Worm (Caenorhabditis elegans) whole organism, young adult: Measurements from ENCODE around the gene idpp-6.

ENCODE experiments used
- B0336.3 ChIP-seq: fragments of 200-800 bp; sonication (Bioruptor generic); IDR thresholded peaks from 2 replicates; pipeline ENCODE4 v1.3.6; 2022; ENCODE audit warnings: missing genetic modification characterization, missing compliant biosample characterization
- C06A6.2 ChIP-seq: fragments of 200-800 bp; sonication (Bioruptor generic); conservative IDR thresholded peaks from 2 replicates; pipeline ENCODE4 v1.3.6; 2022; ENCODE audit warnings: missing genetic modification characterization, missing compliant biosample characterization
- C17E4.6 ChIP-seq: fragments of 200-800 bp; sonication (Bioruptor generic); IDR thresholded peaks from 2 replicates; pipeline ENCODE4 v1.3.6; 2022; ENCODE audit warnings: missing genetic modification reagents, missing genetic modification characterization, missing compliant biosample characterization
- F57A8.1 ChIP-seq: fragments of 200-800 bp; sonication (Bioruptor generic); optimal IDR thresholded peaks from 2 replicates; lab custom pipeline; 2018; ENCODE audit warnings: mild to moderate bottlenecking, missing genetic modification characterization, moderate library complexity, missing compliant biosample characterization
- K11D2.4 ChIP-seq: fragments of 200-800 bp; sonication (Bioruptor generic); IDR thresholded peaks from 2 replicates; pipeline ENCODE4 v1.3.6; 2022; ENCODE audit warnings: missing genetic modification reagents, missing genetic modification characterization, missing compliant biosample characterization
- K12H6.12 ChIP-seq: fragments of 200-800 bp; sonication (Bioruptor generic); optimal IDR thresholded peaks from 2 replicates; lab custom pipeline; 2018; ENCODE audit warnings: mild to moderate bottlenecking, missing genetic modification characterization, missing compliant biosample characterization
- akir-1 ChIP-seq: fragments of 200-800 bp; sonication (Bioruptor generic); optimal IDR thresholded peaks from 2 replicates; lab custom pipeline; 2018; ENCODE audit warnings: mild to moderate bottlenecking, missing genetic modification characterization, moderate library complexity, missing compliant biosample characterization
- ama-1 ChIP-seq, 3 experiments: fragments of 150-350 bp in 1 of 3; sonication (generic microtip) in 2 of 3; optimal IDR thresholded peaks; 2 replicates each; lab custom pipeline; 2014 to 2018; ENCODE audit warnings: missing biosample characterization in 2 of 3, missing genetic modification characterization in 2 of 3, missing genetic modification reagents in 2 of 3
- aptf-3 ChIP-seq: fragments of 200-800 bp; sonication (Bioruptor generic); IDR thresholded peaks from 2 replicates; pipeline ENCODE4 v1.3.6; 2022; ENCODE audit warnings: missing genetic modification characterization, missing compliant biosample characterization
- attf-6 ChIP-seq: fragments of 200-800 bp; sonication (Bioruptor generic); IDR thresholded peaks from 2 replicates; pipeline ENCODE4 v1.3.6; 2022; ENCODE audit warnings: missing genetic modification reagents, missing genetic modification characterization, missing compliant biosample characterization
- bed-1 ChIP-seq: fragments of 200-800 bp; sonication (Bioruptor generic); IDR thresholded peaks from 2 replicates; pipeline ENCODE4 v1.3.6; 2022; ENCODE audit warnings: missing genetic modification reagents, missing genetic modification characterization, missing compliant biosample characterization
- cebp-1 ChIP-seq, 2 experiments: fragments of 200-800 bp in 1 of 2; sonication (Bioruptor generic) in 1 of 2; sonication (generic microtip) in 1 of 2; IDR thresholded peaks in 1 of 2; optimal IDR thresholded peaks in 1 of 2; 2 replicates each; pipeline versions ENCODE4 v1.3.6 to Lab custom; 2017 to 2022; ENCODE audit warnings: missing compliant biosample characterization in 2 of 2, missing genetic modification characterization in 2 of 2, mild to moderate bottlenecking in 1 of 2, missing genetic modification reagents in 1 of 2, moderate library complexity in 1 of 2
- ceh-27 ChIP-seq: fragments of 200-800 bp; sonication (Bioruptor generic); optimal IDR thresholded peaks from 2 replicates; lab custom pipeline; 2018; ENCODE audit warnings: mild to moderate bottlenecking, missing genetic modification characterization, moderate library complexity, missing compliant biosample characterization
- ceh-58 ChIP-seq: fragments of 200-800 bp; sonication (Bioruptor generic); IDR thresholded peaks from 2 replicates; pipeline ENCODE4 v1.3.6; 2022; ENCODE audit warnings: missing genetic modification characterization, missing compliant biosample characterization
- ceh-79 ChIP-seq: sonication (generic microtip); optimal IDR thresholded peaks from 2 replicates; lab custom pipeline; 2017; ENCODE audit warnings: mild to moderate bottlenecking, missing genetic modification characterization, missing compliant biosample characterization
- chd-7 ChIP-seq: sonication (generic microtip); optimal IDR thresholded peaks from 2 replicates; lab custom pipeline; 2016; ENCODE audit warnings: mild to moderate bottlenecking, missing genetic modification characterization, moderate library complexity, missing compliant biosample characterization
- egl-18 ChIP-seq: fragments of 200-800 bp; sonication (Bioruptor generic); IDR thresholded peaks from 2 replicates; pipeline ENCODE4 v1.3.6; 2022; ENCODE audit warnings: missing genetic modification reagents, missing genetic modification characterization, missing compliant biosample characterization
- egl-44 ChIP-seq: fragments of 200-800 bp; sonication (Bioruptor generic); IDR thresholded peaks from 2 replicates; pipeline ENCODE4 v1.3.6; 2022; ENCODE audit warnings: missing genetic modification reagents, missing genetic modification characterization, missing compliant biosample characterization
- ekl-4 ChIP-seq: fragments of 200-800 bp; sonication (Bioruptor generic); IDR thresholded peaks from 2 replicates; pipeline ENCODE4 v1.3.6; 2022; ENCODE audit warnings: missing genetic modification reagents, missing genetic modification characterization, missing compliant biosample characterization
- ets-4 ChIP-seq: fragments of 200-800 bp; sonication (Bioruptor generic); optimal IDR thresholded peaks from 2 replicates; lab custom pipeline; 2018; ENCODE audit warnings: mild to moderate bottlenecking, missing genetic modification characterization, missing compliant biosample characterization
- fkh-3 ChIP-seq: sonication (generic microtip); optimal IDR thresholded peaks from 2 replicates; lab custom pipeline; 2016; ENCODE audit warnings: mild to moderate bottlenecking, missing genetic modification characterization, missing compliant biosample characterization
- hlh-12 ChIP-seq: sonication (generic microtip); optimal IDR thresholded peaks from 2 replicates; lab custom pipeline; 2016; ENCODE audit warnings: missing genetic modification characterization, missing compliant biosample characterization
- hmg-20 ChIP-seq: fragments of 200-800 bp; sonication (Bioruptor generic); IDR thresholded peaks from 2 replicates; pipeline ENCODE4 v1.3.6; 2022; ENCODE audit warnings: missing genetic modification reagents, missing genetic modification characterization, missing compliant biosample characterization
- lin-40 ChIP-seq: sonication (generic microtip); optimal IDR thresholded peaks from 2 replicates; lab custom pipeline; 2016; ENCODE audit warnings: missing genetic modification characterization, mild to moderate bottlenecking, missing compliant biosample characterization, missing genotype, missing genetic modification reagents
- lin-54 ChIP-seq: fragments of 200-800 bp; sonication (Bioruptor generic); optimal IDR thresholded peaks from 2 replicates; lab custom pipeline; 2018; ENCODE audit warnings: mild to moderate bottlenecking, missing genetic modification characterization, missing compliant biosample characterization
- mcd-1 ChIP-seq: fragments of 200-800 bp; sonication (Bioruptor generic); IDR thresholded peaks from 2 replicates; pipeline ENCODE4 v1.3.6; 2022; ENCODE audit warnings: missing genetic modification reagents, missing genetic modification characterization, missing compliant biosample characterization
- mxl-1 ChIP-seq: sonication (generic microtip); optimal IDR thresholded peaks from 2 replicates; lab custom pipeline; 2016; ENCODE audit warnings: missing genetic modification characterization, missing compliant biosample characterization
- nhr-179 ChIP-seq: sonication (generic microtip); optimal IDR thresholded peaks from 2 replicates; lab custom pipeline; 2016; ENCODE audit warnings: mild to moderate bottlenecking, missing genetic modification characterization, missing compliant biosample characterization
- nhr-27 ChIP-seq: fragments of 200-800 bp; sonication (Bioruptor generic); optimal IDR thresholded peaks from 2 replicates; lab custom pipeline; 2018; ENCODE audit warnings: mild to moderate bottlenecking, missing genetic modification characterization, moderate library complexity, missing compliant biosample characterization
- nhr-90 ChIP-seq: sonication (generic microtip); optimal IDR thresholded peaks from 2 replicates; lab custom pipeline; 2016; ENCODE audit warnings: missing genotype, mild to moderate bottlenecking, missing genetic modification characterization, missing compliant biosample characterization
- pbrm-1 ChIP-seq: fragments of 200-800 bp; sonication (Bioruptor generic); IDR thresholded peaks from 2 replicates; pipeline ENCODE4 v1.3.6; 2022; ENCODE audit warnings: missing genetic modification reagents, missing genetic modification characterization, missing compliant biosample characterization
- pha-4 ChIP-seq: fragments of 150-350 bp; sonication (generic microtip); optimal IDR thresholded peaks from 2 replicates; lab custom pipeline; 2014; ENCODE audit warnings: missing biosample characterization, missing genetic modification reagents, missing genetic modification characterization
- rec-8 ChIP-seq, 2 experiments: sonication (generic microtip); optimal IDR thresholded peaks; 2 replicates each; lab custom pipeline; 2016; ENCODE audit warnings: mild to moderate bottlenecking in 2 of 2, missing genetic modification characterization in 2 of 2, missing genetic modification reagents in 2 of 2, missing genotype in 2 of 2, missing biosample characterization in 1 of 2, missing compliant biosample characterization in 1 of 2, moderate library complexity in 1 of 2
- rpc-1 ChIP-seq, 2 experiments: fragments of 150-350 bp in 1 of 2; sonication (generic microtip) in 1 of 2; optimal IDR thresholded peaks; 2 replicates each; lab custom pipeline; 2014 to 2018; ENCODE audit warnings: missing biosample characterization in 1 of 2, missing genetic modification characterization in 1 of 2, missing genetic modification reagents in 1 of 2, missing genotype in 1 of 2
- snpc-1.1 ChIP-seq: sonication (generic microtip); optimal IDR thresholded peaks from 2 replicates; lab custom pipeline; 2017; ENCODE audit warnings: missing genetic modification characterization, mild to moderate bottlenecking, missing compliant biosample characterization, antibody characterized with exemption, moderate library complexity, missing genotype, missing genetic modification reagents; ENCODE audit not compliant: insufficient read depth
- snpc-1.3 ChIP-seq: sonication (generic microtip); optimal IDR thresholded peaks from 2 replicates; lab custom pipeline; 2017; ENCODE audit warnings: missing genetic modification characterization, mild to moderate bottlenecking, missing compliant biosample characterization, antibody characterized with exemption, moderate library complexity, missing genotype, missing genetic modification reagents; ENCODE audit not compliant: insufficient read depth
- snpc-4 ChIP-seq, 5 experiments: fragments of 150-350 bp in 1 of 5; sonication (generic microtip) in 4 of 5; optimal IDR thresholded peaks; 2 replicates each; lab custom pipeline; 2014 to 2018; ENCODE audit warnings: missing genetic modification characterization in 5 of 5, missing biosample characterization in 3 of 5, antibody characterized with exemption in 2 of 5, mild to moderate bottlenecking in 2 of 5, missing compliant biosample characterization in 2 of 5, missing genotype in 2 of 5, moderate library complexity in 2 of 5, missing genetic modification reagents in 1 of 5
- sptf-2 ChIP-seq: fragments of 200-800 bp; sonication (Bioruptor generic); optimal IDR thresholded peaks from 2 replicates; lab custom pipeline; 2018; ENCODE audit warnings: mild to moderate bottlenecking, missing genetic modification characterization, missing compliant biosample characterization
- tbp1 ChIP-seq: fragments of 200-800 bp; sonication (Bioruptor generic); optimal IDR thresholded peaks from 2 replicates; lab custom pipeline; 2018; ENCODE audit warnings: mild to moderate bottlenecking, missing genetic modification characterization, missing compliant biosample characterization
- tlf-1 ChIP-seq: fragments of 200-800 bp; sonication (Bioruptor generic); optimal IDR thresholded peaks from 2 replicates; lab custom pipeline; 2018; ENCODE audit warnings: mild to moderate bottlenecking, missing genetic modification characterization, missing compliant biosample characterization
- unc-62 ChIP-seq: fragments of 150-350 bp; optimal IDR thresholded peaks from 2 replicates; lab custom pipeline; 2014; ENCODE audit warnings: missing biosample characterization, missing genetic modification reagents, missing genetic modification characterization
- zfh-2 ChIP-seq: fragments of 200-800 bp; sonication (Bioruptor generic); conservative IDR thresholded peaks from 2 replicates; pipeline ENCODE4 v1.3.6; 2022; ENCODE audit warnings: missing genetic modification reagents, missing genetic modification characterization, missing compliant biosample characterization
- ztf-25 ChIP-seq: fragments of 200-800 bp; sonication (Bioruptor generic); IDR thresholded peaks from 2 replicates; pipeline ENCODE4 v1.3.6; 2022; ENCODE audit warnings: missing genetic modification reagents, missing genetic modification characterization, missing compliant biosample characterization
- ztf-26 ChIP-seq: sonication (generic microtip); optimal IDR thresholded peaks from 2 replicates; lab custom pipeline; 2017; ENCODE audit warnings: missing genetic modification characterization, missing compliant biosample characterization
- ztf-28 ChIP-seq: fragments of 200-800 bp; sonication (Bioruptor generic); IDR thresholded peaks from 2 replicates; pipeline ENCODE4 v1.3.6; 2022; ENCODE audit warnings: missing genetic modification reagents, missing genetic modification characterization, missing compliant biosample characterization

Gene idpp-6

DNA sequence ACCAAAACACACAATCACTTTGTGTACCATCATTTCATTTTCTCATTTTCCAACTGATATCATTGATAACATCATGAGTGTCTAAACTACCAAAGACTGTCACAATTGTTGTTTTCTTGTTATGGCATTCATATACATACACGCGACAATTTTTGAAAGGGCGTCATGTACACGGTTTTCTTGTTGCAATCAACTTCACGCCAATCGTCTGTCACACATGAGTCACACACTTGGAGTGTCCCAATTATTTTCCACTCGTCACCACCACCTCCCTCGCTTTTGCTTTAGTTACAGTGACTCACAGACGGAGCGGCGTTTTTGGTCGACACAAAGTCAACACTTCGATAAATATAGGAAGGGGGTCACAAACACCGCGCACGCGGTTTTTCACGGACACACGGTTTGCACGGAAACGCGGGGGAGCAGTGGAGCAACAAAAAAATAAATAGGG is 35.0 kb upstream of the idpp-6 start (continued):
- TF ChIP-seq rec-8 (tag; optimal IDR thresholded peaks at IDR 0.05; lab: Kevin White, UChicago) = no peak
- TF ChIP-seq ekl-4 = no peak
- TF ChIP-seq tbp1 (GFP tag; lab: Kevin White, UChicago) = peak; percentile 36
- peak; percentile 47 for TF ChIP-seq C06A6.2
- TF ChIP-seq nhr-27 = no peak
- no peak for TF ChIP-seq cebp-1 (GFP tag; IDR thresholded peaks at IDR 0.05; lab: Robert Waterston, UW)
- TF ChIP-seq cebp-1 (tag; optimal IDR thresholded peaks at IDR 0.05; lab: Kevin White, UChicago) = peak; percentile 72
- peak; percentile 28 for TF ChIP-seq tlf-1 (GFP tag; lab: Kevin White, UChicago)
- no peak for TF ChIP-seq egl-44 (GFP tag; lab: Robert Waterston, UW)
- TF ChIP-seq unc-62 (GFP tag; lab: Kevin White, UChicago) = peak; percentile 77
- no peak for TF ChIP-seq nhr-179
- TF ChIP-seq lin-40 (tag; lab: Kevin White, UChicago) = peak; percentile 61
- no peak for TF ChIP-seq snpc-1.3 (tag; lab: Kevin White, UChicago)
- peak; percentile 38 for TF ChIP-seq nhr-90
- TF ChIP-seq hmg-20 = no peak
- TF ChIP-seq sptf-2 = no peak
- peak; percentile 26 for TF ChIP-seq ceh-27 (GFP tag; lab: Kevin White, UChicago)
- TF ChIP-seq snpc-4 (GFP tag; optimal IDR thresholded peaks at IDR 0.05; lab: Kevin White, UChicago) = no peak
- peak in 1 of 4 experiments; percentile 3 for TF ChIP-seq snpc-4 (tag; optimal IDR thresholded peaks at IDR 0.05; lab: Kevin White, UChicago)
- TF ChIP-seq K12H6.12 (tag; lab: Kevin White, UChicago) = peak; percentile 3
- no peak for TF ChIP-seq bed-1 (GFP tag; lab: Robert Waterston, UW)
- peak; percentile 56 for TF ChIP-seq chd-7 (tag; lab: Kevin White, UChicago)
- TF ChIP-seq ztf-26 (tag; lab: Kevin White, UChicago) = peak; percentile 7
- TF ChIP-seq zfh-2 = peak; percentile 68
- TF ChIP-seq snpc-1.1 (tag; lab: Kevin White, UChicago) = no peak
- TF ChIP-seq attf-6 (GFP tag; lab: Robert Waterston, UW) = no peak
- TF ChIP-seq K11D2.4 = 0 out of 2 replicates have a peak, but pooled peaks have one; percentile 16
- TF ChIP-seq C17E4.6 (GFP tag; lab: Robert Waterston, UW) = no peak
- no peak for TF ChIP-seq aptf-3 (GFP tag; lab: Robert Waterston, UW)
- peak; percentile 40; the same call in 1 of the 2 replicates for TF ChIP-seq B0336.3
- peak; percentile 17 for TF ChIP-seq pha-4
- peak; percentile 62 for TF ChIP-seq ets-4 (GFP tag; lab: Kevin White, UChicago)
- TF ChIP-seq rpc-1 (optimal IDR thresholded peaks at IDR 0.05; lab: Kevin White, UChicago) = no peak
- no peak for TF ChIP-seq rpc-1 (tag; optimal IDR thresholded peaks at IDR 0.05; lab: Kevin White, UChicago)
- TF ChIP-seq akir-1 (GFP tag; lab: Kevin White, UChicago) = no peak

DNA sequence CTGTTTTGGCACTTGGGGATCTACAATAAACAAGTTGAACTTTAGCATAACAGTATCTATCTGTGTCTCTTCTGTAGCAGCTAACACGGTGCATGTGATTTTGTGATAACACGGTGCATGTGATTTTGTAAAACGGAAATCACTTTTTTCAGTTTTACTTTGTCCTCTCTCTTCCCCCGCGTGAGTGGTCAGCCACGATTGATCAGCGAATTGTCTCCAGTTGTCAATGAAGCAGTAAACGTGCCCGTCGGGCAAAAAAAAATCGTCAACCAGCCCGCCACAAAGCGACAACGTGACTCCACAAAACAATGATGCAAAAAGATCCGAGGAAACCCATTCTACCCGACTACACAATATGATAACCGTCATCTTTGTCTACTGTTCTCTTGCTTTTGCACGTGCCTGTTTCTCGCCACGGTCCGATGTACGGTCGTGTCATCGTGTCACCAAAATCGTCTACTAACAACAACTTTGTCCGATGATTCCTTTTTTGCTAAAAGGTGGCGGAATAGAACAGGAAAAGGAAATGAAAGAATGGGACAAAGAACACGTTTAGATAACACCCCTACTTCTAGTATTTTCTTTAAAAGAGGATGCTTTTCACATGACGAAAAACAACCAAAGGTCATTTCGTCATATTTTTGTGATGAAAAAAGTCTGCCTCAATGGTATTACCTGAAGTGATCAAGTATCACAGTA is 33.7 kb upstream of the idpp-6 start:
- TF ChIP-seq ama-1 (optimal IDR thresholded peaks at IDR 0.05; lab: Kevin White, UChicago) = peak; percentile 32
- no peak for TF ChIP-seq ama-1 (GFP tag; optimal IDR thresholded peaks at IDR 0.05; lab: Kevin White, UChicago)
- TF ChIP-seq ceh-79 (tag; lab: Kevin White, UChicago) = no peak
- no peak for TF ChIP-seq fkh-3 (tag; lab: Kevin White, UChicago)
- no peak for TF ChIP-seq attf-6 (GFP tag; lab: Robert Waterston, UW)
- no peak for TF ChIP-seq ztf-25 (GFP tag; lab: Robert Waterston, UW)
- no peak for TF ChIP-seq nhr-179
- TF ChIP-seq C06A6.2 = peak; percentile 78; the same call in 1 of the 2 replicates
- TF ChIP-seq mxl-1 (tag; lab: Kevin White, UChicago) = no peak
- TF ChIP-seq hlh-12 (tag; lab: Kevin White, UChicago) = no peak
- peak; percentile 55 for TF ChIP-seq tbp1 (GFP tag; lab: Kevin White, UChicago)
- peak; percentile 30 for TF ChIP-seq lin-54
- no peak for TF ChIP-seq ceh-58 (GFP tag; lab: Robert Waterston, UW)
- no peak for TF ChIP-seq F57A8.1 (GFP tag; lab: Kevin White, UChicago)
- TF ChIP-seq egl-18 (GFP tag; lab: Robert Waterston, UW) = no peak
- TF ChIP-seq mcd-1 (GFP tag; lab: Robert Waterston, UW) = peak; percentile 40; the same call in 1 of the 2 replicates
- TF ChIP-seq tlf-1 (GFP tag; lab: Kevin White, UChicago) = peak; percentile 78
- TF ChIP-seq ztf-28 = no peak
- peak; percentile 45; the same call in 1 of the 2 replicates for TF ChIP-seq pbrm-1 (GFP tag; lab: Robert Waterston, UW)
